Fruit fly (Drosophila melanogaster): ENCODE measurements around the gene Skp2.

Skp2 gene

DNA sequence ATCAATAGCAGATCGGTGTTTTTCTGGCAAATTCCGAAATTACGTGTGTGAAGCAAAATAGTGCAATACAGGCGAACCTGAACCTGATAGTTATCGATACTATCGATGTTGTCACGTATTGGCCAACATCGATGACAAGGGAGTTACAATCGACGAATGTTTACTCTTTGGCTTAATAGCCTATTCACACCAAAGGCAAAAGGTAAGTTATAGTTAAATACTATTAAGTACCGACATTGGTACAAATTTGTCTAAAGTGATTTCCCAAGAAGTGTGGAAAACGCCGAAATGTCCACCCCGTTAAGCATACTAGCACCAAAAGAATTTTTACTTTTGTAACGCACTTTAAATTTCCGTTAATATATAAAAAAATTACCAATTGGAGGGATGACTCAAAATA lies 3.5 kb downstream of the Skp2 start, which contains the start of gene CG9776 (continued):
- TF ChIP-seq caup (GFP tag; optimal IDR thresholded peaks at IDR 0.05; ENCODE audit: severe bottlenecking) (no peak), Usf (GFP tag; optimal IDR thresholded peaks at IDR 0.05) (peak; percentile 37), CG7786 (GFP tag; optimal IDR thresholded peaks at IDR 0.05) (peak; percentile 58), crol (GFP tag; IDR thresholded peaks at IDR 0.05) (no peak), CG8290 (GFP tag; optimal IDR thresholded peaks at IDR 0.05) (peak; percentile 84), CG8290 (tag; optimal IDR thresholded peaks at IDR 0.05) (peak; percentile 67 to 93), mam (GFP tag; optimal IDR thresholded peaks at IDR 0.05) (peak; percentile 75), Ravus (GFP tag; IDR thresholded peaks at IDR 0.05) (no peak), abd-A (tag; optimal IDR thresholded peaks at IDR 0.05) (no peak), Ptx1 (GFP tag; IDR thresholded peaks at IDR 0.05) (peak; percentile 58), sob (GFP tag; IDR thresholded peaks at IDR 0.05) (peak; percentile 72), Optix (GFP tag; IDR thresholded peaks at IDR 0.05) (peak; percentile 58; the same call in 2 of the 3 replicates), fd64A (GFP tag; optimal IDR thresholded peaks at IDR 0.05) (no peak), CG34376 (GFP tag; optimal IDR thresholded peaks at IDR 0.05) (no peak), CG15696 (tag; optimal IDR thresholded peaks at IDR 0.05) (peak; percentile 53), CG10267 (tag; optimal IDR thresholded peaks at IDR 0.05) (peak; percentile 75), GATAe (GFP tag; conservative IDR thresholded peaks at IDR 0.05) (no peak), slp2 (GFP tag; optimal IDR thresholded peaks at IDR 0.05) (peak; percentile 67), fd3F (GFP tag; optimal IDR thresholded peaks at IDR 0.05) (peak; percentile 41), Blimp-1 (GFP tag; optimal IDR thresholded peaks at IDR 0.05) (no peak), CG34224 (GFP tag; IDR thresholded peaks at IDR 0.05; ENCODE audit: partially characterized antibody) (peak; percentile 97), rib (GFP tag; IDR thresholded peaks at IDR 0.05) (peak; percentile 53; the same call in 1 of the 2 replicates), crp (GFP tag; optimal IDR thresholded peaks at IDR 0.05) (peak in 1 of 2 experiments; percentile 37), z (GFP tag; IDR thresholded peaks at IDR 0.05) (no peak), mirr (GFP tag; optimal IDR thresholded peaks at IDR 0.05) (no peak), Max (GFP tag; optimal IDR thresholded peaks at IDR 0.05) (peak; percentile 64), sim (GFP tag; IDR thresholded peaks at IDR 0.05) (no peak), ci (GFP tag; IDR thresholded peaks at IDR 0.05) (peak; percentile 72), CG34422 (GFP tag; IDR thresholded peaks at IDR 0.05) (peak; percentile 61; the same call in 2 of the 3 replicates), hkb (optimal IDR thresholded peaks at IDR 0.05) (peak; percentile 30), hkb (GFP tag; IDR thresholded peaks at IDR 0.05) (peak; percentile 84), gcm (GFP tag; optimal IDR thresholded peaks at IDR 0.05) (no peak), wor (GFP tag; IDR thresholded peaks at IDR 0.05) (no peak), ase (GFP tag; IDR thresholded peaks at IDR 0.05) (no peak), CG4617 (GFP tag; optimal IDR thresholded peaks at IDR 0.05; ENCODE audit: borderline replicate concordance) (peak; percentile 94), ind (GFP tag; optimal IDR thresholded peaks at IDR 0.05) (peak; percentile 52), tll (GFP tag; optimal IDR thresholded peaks at IDR 0.05) (peak in 1 of 2 experiments; percentile 28), gro (GFP tag; optimal IDR thresholded peaks at IDR 0.05) (peak; percentile 67), ATbp (GFP tag; optimal IDR thresholded peaks at IDR 0.05) (no peak), gfzf (GFP tag; optimal IDR thresholded peaks at IDR 0.05) (peak; percentile 44), CG31388 (GFP tag; optimal IDR thresholded peaks at IDR 0.05) (no peak), CG6175 (GFP tag; IDR thresholded peaks at IDR 0.05) (no peak), CG17359 (tag; optimal IDR thresholded peaks at IDR 0.05) (peak; percentile 57), Deaf1 (tag; optimal IDR thresholded peaks at IDR 0.05) (no peak), p53 (GFP tag; optimal IDR thresholded peaks at IDR 0.05) (peak; percentile 74), CG2678 (tag; optimal IDR thresholded peaks at IDR 0.05) (no peak), Mrtf (GFP tag; IDR thresholded peaks at IDR 0.05) (peak; percentile 59; the same call in 1 of the 3 replicates), sr (GFP tag; IDR thresholded peaks at IDR 0.05) (no peak), grn (GFP tag; optimal IDR thresholded peaks at IDR 0.05) (no peak), insv (GFP tag; optimal IDR thresholded peaks at IDR 0.05) (peak in 1 of 2 experiments; percentile 7), Bdp1 (GFP tag; optimal IDR thresholded peaks at IDR 0.05) (peak; percentile 42)
